Worm (Caenorhabditis elegans) whole organism, L3 larva: Measurements from ENCODE around the gene twk-32.

ENCODE experiments used
- R02D3.7 ChIP-seq: fragments of 150-350 bp; optimal IDR thresholded peaks from 2 replicates; lab custom pipeline; 2014; ENCODE audit warnings: missing biosample characterization, missing genetic modification characterization
- ZK546.5 ChIP-seq: sonication (generic microtip); optimal IDR thresholded peaks from 2 replicates; lab custom pipeline; 2017; ENCODE audit warnings: missing biosample characterization, missing genetic modification characterization
- ama-1 ChIP-seq: fragments of 150-350 bp; optimal IDR thresholded peaks from 2 replicates; lab custom pipeline; 2018
- ceh-16 ChIP-seq: sonication (generic microtip); optimal IDR thresholded peaks from 2 replicates; lab custom pipeline; 2017; ENCODE audit warnings: missing biosample characterization, missing genetic modification characterization
- ceh-82 ChIP-seq: fragments of 150-350 bp; optimal IDR thresholded peaks from 2 replicates; lab custom pipeline; 2014; ENCODE audit warnings: missing biosample characterization, missing genetic modification characterization
- ceh-9 ChIP-seq: sonication (generic microtip); optimal IDR thresholded peaks from 2 replicates; lab custom pipeline; 2018; ENCODE audit warnings: missing biosample characterization, missing genetic modification characterization
- daf-12 ChIP-seq: fragments of 150-350 bp; optimal IDR thresholded peaks from 2 replicates; lab custom pipeline; 2014; ENCODE audit warnings: missing biosample characterization, missing genetic modification reagents, missing genetic modification characterization
- egl-27 ChIP-seq: sonication (generic microtip); optimal IDR thresholded peaks from 4 replicates; lab custom pipeline; 2017; ENCODE audit warnings: missing biosample characterization, missing genetic modification reagents, missing genetic modification characterization
- egl-5 ChIP-seq: fragments of 150-350 bp; optimal IDR thresholded peaks from 2 replicates; lab custom pipeline; 2017; ENCODE audit warnings: missing biosample characterization, missing genetic modification reagents, missing genetic modification characterization, inconsistent platforms
- elt-1 ChIP-seq: fragments of 150-350 bp; optimal IDR thresholded peaks from 2 replicates; lab custom pipeline; 2014; ENCODE audit warnings: missing biosample characterization, missing genetic modification characterization
- elt-2 ChIP-seq: sonication (generic microtip); optimal IDR thresholded peaks from 2 replicates; lab custom pipeline; 2016; ENCODE audit warnings: missing genetic modification reagents, mild to moderate bottlenecking, missing genetic modification characterization, missing compliant biosample characterization
- elt-3 ChIP-seq, 3 experiments: fragments of 150-350 bp in 1 of 3; sonication (generic microtip) in 2 of 3; optimal IDR thresholded peaks; 2 replicates in 2 of 3; 4 replicates in 1 of 3; lab custom pipeline; 2014 to 2017; ENCODE audit warnings: missing biosample characterization in 3 of 3, missing genetic modification characterization in 3 of 3
- eor-1 ChIP-seq, 2 experiments: fragments of 150-350 bp; optimal IDR thresholded peaks; 2 replicates each; lab custom pipeline; 2014 to 2018; ENCODE audit warnings: missing biosample characterization in 2 of 2, missing genetic modification characterization in 2 of 2
- fkh-10 ChIP-seq: sonication (generic microtip); optimal IDR thresholded peaks from 2 replicates; lab custom pipeline; 2017; ENCODE audit warnings: missing biosample characterization, missing genetic modification reagents, missing genetic modification characterization
- fos-1 ChIP-seq: fragments of 150-350 bp; optimal IDR thresholded peaks from 2 replicates; lab custom pipeline; 2014; ENCODE audit warnings: missing biosample characterization, missing genetic modification characterization
- jun-1 ChIP-seq: fragments of 150-350 bp; optimal IDR thresholded peaks from 2 replicates; lab custom pipeline; 2014; ENCODE audit warnings: missing biosample characterization, missing genetic modification reagents, missing genetic modification characterization
- lin-39 ChIP-seq: fragments of 150-350 bp; optimal IDR thresholded peaks from 2 replicates; lab custom pipeline; 2018; ENCODE audit warnings: missing biosample characterization, missing genetic modification reagents, missing genetic modification characterization
- lsy-12 ChIP-seq: sonication (generic microtip); optimal IDR thresholded peaks from 2 replicates; lab custom pipeline; 2016; ENCODE audit warnings: mild to moderate bottlenecking, missing genetic modification characterization, missing compliant biosample characterization
- nfya-1 ChIP-seq: sonication (generic microtip); optimal IDR thresholded peaks from 2 replicates; lab custom pipeline; 2017; ENCODE audit warnings: missing genetic modification characterization, mild to moderate bottlenecking, missing compliant biosample characterization, antibody characterized with exemption, moderate library complexity; ENCODE audit not compliant: insufficient read depth
- nhr-12 ChIP-seq: fragments of 150-350 bp; optimal IDR thresholded peaks from 2 replicates; lab custom pipeline; 2014; ENCODE audit warnings: missing biosample characterization, missing genetic modification characterization
- nhr-23 ChIP-seq: fragments of 150-350 bp; optimal IDR thresholded peaks from 2 replicates; lab custom pipeline; 2014; ENCODE audit warnings: missing biosample characterization, missing genetic modification reagents, missing genetic modification characterization
- nhr-237 ChIP-seq: fragments of 150-350 bp; optimal IDR thresholded peaks from 2 replicates; lab custom pipeline; 2014; ENCODE audit warnings: missing biosample characterization, missing genetic modification characterization
- nhr-25 ChIP-seq: sonication (generic microtip); optimal IDR thresholded peaks from 2 replicates; lab custom pipeline; 2017; ENCODE audit warnings: missing biosample characterization, missing genetic modification characterization
- nhr-28 ChIP-seq: fragments of 150-350 bp; optimal IDR thresholded peaks from 2 replicates; lab custom pipeline; 2014; ENCODE audit warnings: missing biosample characterization, missing genetic modification characterization
- nhr-76 ChIP-seq: fragments of 150-350 bp; sonication (generic microtip); optimal IDR thresholded peaks from 5 replicates; lab custom pipeline; 2014; ENCODE audit warnings: missing biosample characterization, missing genetic modification characterization
- nhr-77 ChIP-seq: fragments of 150-350 bp; optimal IDR thresholded peaks from 2 replicates; lab custom pipeline; 2014; ENCODE audit warnings: missing biosample characterization, missing genetic modification characterization
- pha-4 ChIP-seq: fragments of 150-350 bp; optimal IDR thresholded peaks from 2 replicates; lab custom pipeline; 2014; ENCODE audit warnings: missing biosample characterization, missing genetic modification reagents, missing genetic modification characterization
- pqm-1 ChIP-seq: fragments of 150-350 bp; optimal IDR thresholded peaks from 2 replicates; lab custom pipeline; 2017; ENCODE audit warnings: missing biosample characterization, missing genetic modification characterization, inconsistent platforms
- sea-2 ChIP-seq: fragments of 150-350 bp; sonication (generic microtip); optimal IDR thresholded peaks from 4 replicates; lab custom pipeline; 2014; ENCODE audit warnings: missing biosample characterization, missing genetic modification reagents, missing genetic modification characterization
- skn-1 ChIP-seq: fragments of 150-350 bp; optimal IDR thresholded peaks from 2 replicates; lab custom pipeline; 2014; ENCODE audit warnings: missing biosample characterization, missing genetic modification characterization
- snpc-4 ChIP-seq: fragments of 150-350 bp; optimal IDR thresholded peaks from 2 replicates; lab custom pipeline; 2014; ENCODE audit warnings: missing biosample characterization, missing genetic modification characterization
- tbx-2 ChIP-seq: sonication (generic microtip); optimal IDR thresholded peaks from 2 replicates; lab custom pipeline; 2016; ENCODE audit warnings: mild to moderate bottlenecking, missing genetic modification characterization, missing compliant biosample characterization
- unc-62 ChIP-seq: fragments of 150-350 bp; sonication (generic microtip); optimal IDR thresholded peaks from 4 replicates; lab custom pipeline; 2014; ENCODE audit warnings: missing biosample characterization, missing genetic modification reagents, missing genetic modification characterization
- zag-1 ChIP-seq: fragments of 150-350 bp; optimal IDR thresholded peaks from 2 replicates; lab custom pipeline; 2014; ENCODE audit warnings: missing biosample characterization, missing genetic modification characterization
- ztf-11 ChIP-seq: fragments of 150-350 bp; optimal IDR thresholded peaks from 2 replicates; lab custom pipeline; 2014; ENCODE audit warnings: missing biosample characterization, missing genetic modification characterization

Gene twk-32

ce11 chrV:13768941-13769436, 27.5 kb upstream of the twk-32 start, which contains the start of gene nas-24:
Gene nas-24, plus strand, starts transcription at chrV:13769386.
- TF ChIP-seq elt-2 (tag; lab: Kevin White, UChicago) (peak; percentile 51), pqm-1 (tag; lab: Kevin White, UChicago) (peak; percentile 85), nhr-28 (tag; lab: Kevin White, UChicago) (no peak)
- TF ChIP-seq, all 47 proteins: peak for 2

- TF ChIP-seq elt-2 (tag; lab: Kevin White, UChicago) (peak; percentile 40), sea-2 (GFP tag; lab: Kevin White, UChicago) (no peak), jun-1 (tag; lab: Kevin White, UChicago) (no peak), egl-27 (tag; lab: Kevin White, UChicago) (no peak), nhr-237 (no peak), snpc-4 (no peak), pqm-1 (tag; lab: Kevin White, UChicago) (peak; percentile 40), fos-1 (tag; lab: Kevin White, UChicago) (no peak), nhr-76 (tag; lab: Kevin White, UChicago) (no peak), pha-4 (tag; lab: Kevin White, UChicago) (no peak), ceh-9 (tag; lab: Kevin White, UChicago) (no peak), nhr-12 (tag; lab: Kevin White, UChicago) (no peak), ZK546.5 (tag; lab: Kevin White, UChicago) (no peak), eor-1 (tag; optimal IDR thresholded peaks at IDR 0.05; lab: Kevin White, UChicago) (no peak), nhr-28 (tag; lab: Kevin White, UChicago) (no peak), egl-5 (no peak), daf-12 (tag; lab: Kevin White, UChicago) (no peak), zag-1 (no peak)
- TF ChIP-seq, all 47 proteins: peak for 2
Observed at ce11 chrV:13771209-13771608, 25.2 kb upstream of the twk-32 start, which contains the start of gene F20G2.5. Gene F20G2.5, plus strand, starts transcription at chrV:13771509.

- no peak for TF ChIP-seq fkh-10 (GFP tag; lab: Kevin White, UChicago)
- TF ChIP-seq elt-1 (tag; lab: Kevin White, UChicago), result no peak
- no peak for TF ChIP-seq R02D3.7
- no peak for TF ChIP-seq eor-1 (tag; optimal IDR thresholded peaks at IDR 0.05; lab: Kevin White, UChicago)
- no peak for TF ChIP-seq ceh-82 (tag; lab: Kevin White, UChicago)
- TF ChIP-seq nhr-23, result no peak
- TF ChIP-seq lin-39 (tag; lab: Kevin White, UChicago), result no peak
- no peak for TF ChIP-seq ztf-11 (tag; lab: Kevin White, UChicago)
- peak; percentile 73 for TF ChIP-seq pqm-1 (tag; lab: Kevin White, UChicago)
- no peak for TF ChIP-seq ceh-16
- TF ChIP-seq zag-1, result no peak
- TF ChIP-seq elt-2 (tag; lab: Kevin White, UChicago), result peak; percentile 28
Observed at ce11 chrV:13775529-13775928, 20.9 kb upstream of the twk-32 start, which contains the start of gene F53C11.1. Gene F53C11.1, plus strand, starts transcription at chrV:13775796.

ce11 chrV:13777857-13778256, 18.6 kb upstream of the twk-32 start, which contains the start of gene F53C11.9:
Gene F53C11.9, plus strand, starts transcription at chrV:13778015.
- TF ChIP-seq nhr-25 (tag; lab: Kevin White, UChicago), result no peak
- TF ChIP-seq pha-4 (tag; lab: Kevin White, UChicago), result peak; percentile 52
- no peak for TF ChIP-seq zag-1
- TF ChIP-seq nhr-77, result no peak
- peak; percentile 72 for TF ChIP-seq lin-39 (tag; lab: Kevin White, UChicago)
- no peak for TF ChIP-seq skn-1 (tag; lab: Kevin White, UChicago)
- TF ChIP-seq nfya-1, result peak; percentile 10
- TF ChIP-seq ceh-82 (tag; lab: Kevin White, UChicago), result no peak
- peak; percentile 96 for TF ChIP-seq egl-5
- TF ChIP-seq tbx-2, result no peak
- TF ChIP-seq unc-62 (GFP tag; lab: Kevin White, UChicago), result peak; percentile 32
- no peak for TF ChIP-seq egl-27 (tag; lab: Kevin White, UChicago)
- no peak for TF ChIP-seq lsy-12 (tag; lab: Kevin White, UChicago)

ce11 chrV:13780902-13781301, 15.5 kb upstream of the twk-32 start:
- TF ChIP-seq ZK546.5 (tag; lab: Kevin White, UChicago) (no peak), ama-1 (lab: Kevin White, UChicago) (no peak), elt-1 (tag; lab: Kevin White, UChicago) (no peak), daf-12 (tag; lab: Kevin White, UChicago) (no peak), eor-1 (tag; optimal IDR thresholded peaks at IDR 0.05; lab: Kevin White, UChicago) (no peak), fkh-10 (GFP tag; lab: Kevin White, UChicago) (no peak), elt-3 (tag; optimal IDR thresholded peaks at IDR 0.05; lab: Kevin White, UChicago) (no peak)
